1 fruit fly cellular context compared by ENCODE assay signal in the genomic region with DNA sequence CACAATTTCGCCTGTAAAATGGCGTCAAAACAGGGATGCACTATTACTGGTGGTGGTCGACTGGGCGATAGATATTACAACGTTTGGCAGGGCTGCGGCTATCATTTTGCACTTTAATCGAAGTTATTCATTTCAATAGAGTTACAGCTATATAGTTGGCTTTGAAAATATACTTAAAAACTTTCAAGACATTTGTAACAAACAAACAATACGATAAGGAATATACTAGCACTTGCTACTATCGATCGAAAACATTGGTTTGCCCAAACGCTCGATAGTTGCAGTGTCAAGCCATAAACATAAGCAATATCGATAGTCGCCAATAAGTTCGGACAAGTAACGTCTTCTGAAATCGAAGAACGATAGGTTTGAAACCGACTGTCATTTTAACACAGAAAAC.
TF ChIP-seq lines count a peak whose summit lies in the region.

A gene (minus strand): TSS at position 28 of the 400 bp plus-strand sequence.
A gene (plus strand): TSS at position 124 of the 400 bp plus-strand sequence.

TF ChIP-seq in whole organism, embryonic, 481 proteins besides CTCF, POLR2A, EP300 and RAD21 (continued from another document and continues in another):
- TF ChIP-seq CG12071 (GFP tag; optimal IDR thresholded peaks at IDR 0.05; lab: Kevin White, UChicago) (no peak), CG4820 (GFP tag; optimal IDR thresholded peaks at IDR 0.05; lab: Kevin White, UChicago) (peak; percentile 65), salm (tag; optimal IDR thresholded peaks at IDR 0.05; lab: Kevin White, UChicago) (peak; percentile 22), ash1 (GFP tag; optimal IDR thresholded peaks at IDR 0.05; lab: Kevin White, UChicago) (no peak), CG7839 (tag; optimal IDR thresholded peaks at IDR 0.05; lab: Kevin White, UChicago) (peak; percentile 80), CG10147 (GFP tag; optimal IDR thresholded peaks at IDR 0.05; lab: Kevin White, UChicago) (peak; percentile 79), Dek (tag; optimal IDR thresholded peaks at IDR 0.05; lab: Kevin White, UChicago) (peak; percentile 47), CG13624 (GFP tag; optimal IDR thresholded peaks at IDR 0.05; lab: Kevin White, UChicago) (peak; percentile 83), CG11398 (GFP tag; optimal IDR thresholded peaks at IDR 0.05; lab: Kevin White, UChicago) (peak; percentile 27), H15 (GFP tag; IDR thresholded peaks at IDR 0.05; lab: Robert Waterston, UW) (no peak), CG4404 (GFP tag; IDR thresholded peaks at IDR 0.05; lab: Robert Waterston, UW) (peak; percentile 67), CG9215 (GFP tag; IDR thresholded peaks at IDR 0.05; lab: Robert Waterston, UW) (peak; percentile 80), CG2889 (GFP tag; IDR thresholded peaks at IDR 0.05; lab: Robert Waterston, UW) (0 out of 3 replicates have a peak, but pooled peaks have one; percentile 46), CG15601 (tag; optimal IDR thresholded peaks at IDR 0.05; lab: Kevin White, UChicago) (peak; percentile 76), CG2202 (tag; optimal IDR thresholded peaks at IDR 0.05; lab: Kevin White, UChicago) (peak; percentile 46), YL-1 (GFP tag; optimal IDR thresholded peaks at IDR 0.05; lab: Kevin White, UChicago) (peak; percentile 82), HmgZ (tag; optimal IDR thresholded peaks at IDR 0.05; lab: Kevin White, UChicago) (peak; percentile 88), D19A (tag; optimal IDR thresholded peaks at IDR 0.05; lab: Kevin White, UChicago) (no peak), zfh2 (GFP tag; optimal IDR thresholded peaks at IDR 0.05; lab: Kevin White, UChicago) (peak; percentile 88), mld (GFP tag; IDR thresholded peaks at IDR 0.05; lab: Robert Waterston, UW; ENCODE audit: partially characterized antibody) (peak; percentile 88; the same call in 2 of the 3 replicates), Pdp1 (GFP tag; optimal IDR thresholded peaks at IDR 0.05; lab: Kevin White, UChicago) (peak in 1 of 2 experiments; percentile 82), Dbx (GFP tag; IDR thresholded peaks at IDR 0.05; lab: Robert Waterston, UW) (peak; percentile 83), Side (GFP tag; optimal IDR thresholded peaks at IDR 0.05; lab: Kevin White, UChicago) (peak; percentile 87), CG31224 (GFP tag; IDR thresholded peaks at IDR 0.05; lab: Robert Waterston, UW) (peak; percentile 27; the same call in 1 of the 2 replicates), CG1647 (GFP tag; optimal IDR thresholded peaks at IDR 0.05; lab: Kevin White, UChicago) (peak; percentile 67), Optix (GFP tag; IDR thresholded peaks at IDR 0.05; lab: Robert Waterston, UW) (peak; percentile 13; the same call in 1 of the 3 replicates), Taf1 (GFP tag; IDR thresholded peaks at IDR 0.05; lab: Robert Waterston, UW) (no peak), PHDP (tag; optimal IDR thresholded peaks at IDR 0.05; lab: Kevin White, UChicago) (peak; percentile 69), CG8290 (GFP tag; optimal IDR thresholded peaks at IDR 0.05; lab: Kevin White, UChicago) (peak; percentile 49), CG8290 (tag; optimal IDR thresholded peaks at IDR 0.05; lab: Kevin White, UChicago) (peak in 1 of 2 experiments; percentile 55), unpg (GFP tag; optimal IDR thresholded peaks at IDR 0.05; lab: Kevin White, UChicago) (peak; percentile 71), eve (GFP tag; optimal IDR thresholded peaks at IDR 0.05; lab: Kevin White, UChicago) (no peak), CG17829 (tag; optimal IDR thresholded peaks at IDR 0.05; lab: Kevin White, UChicago) (peak; percentile 79), CG9437 (GFP tag; optimal IDR thresholded peaks at IDR 0.05; lab: Kevin White, UChicago) (peak; percentile 77), Hr3 (GFP tag; optimal IDR thresholded peaks at IDR 0.05; lab: Kevin White, UChicago) (peak; percentile 70), her (GFP tag; optimal IDR thresholded peaks at IDR 0.05; lab: Kevin White, UChicago) (peak; percentile 66), CG14050 (GFP tag; IDR thresholded peaks at IDR 0.05; lab: Robert Waterston, UW) (peak; percentile 39; the same call in 1 of the 3 replicates), ind (GFP tag; optimal IDR thresholded peaks at IDR 0.05; lab: Kevin White, UChicago) (peak; percentile 79), chinmo (GFP tag; IDR thresholded peaks at IDR 0.05; lab: Robert Waterston, UW; ENCODE audit: partially characterized antibody) (peak; percentile 68; the same call in 1 of the 4 replicates), CG5953 (GFP tag; IDR thresholded peaks at IDR 0.05; lab: Robert Waterston, UW) (no peak), CG12391 (tag; optimal IDR thresholded peaks at IDR 0.05; lab: Kevin White, UChicago) (peak; percentile 86), mirr (GFP tag; optimal IDR thresholded peaks at IDR 0.05; lab: Kevin White, UChicago) (peak; percentile 38), CG10462 (GFP tag; optimal IDR thresholded peaks at IDR 0.05; lab: Kevin White, UChicago) (peak; percentile 16), CG4328 (GFP tag; optimal IDR thresholded peaks at IDR 0.05; lab: Kevin White, UChicago) (peak; percentile 66), Mad (GFP tag; optimal IDR thresholded peaks at IDR 0.05; lab: Kevin White, UChicago) (peak; percentile 51), Ptx1 (GFP tag; IDR thresholded peaks at IDR 0.05; lab: Robert Waterston, UW) (peak; percentile 76), Antp (GFP tag; optimal IDR thresholded peaks at IDR 0.05; lab: Kevin White, UChicago) (peak; percentile 73), ems (GFP tag; optimal IDR thresholded peaks at IDR 0.05; lab: Kevin White, UChicago) (peak; percentile 81), Aef1 (GFP tag; IDR thresholded peaks at IDR 0.05; lab: Robert Waterston, UW) (peak; percentile 66), CG12744 (GFP tag; optimal IDR thresholded peaks at IDR 0.05; lab: Kevin White, UChicago) (peak; percentile 68), aop (GFP tag; IDR thresholded peaks at IDR 0.05; lab: Robert Waterston, UW) (no peak), CG10267 (tag; optimal IDR thresholded peaks at IDR 0.05; lab: Kevin White, UChicago) (peak; percentile 78), CG17612 (GFP tag; IDR thresholded peaks at IDR 0.05; lab: Robert Waterston, UW) (no peak), CG7963 (GFP tag; IDR thresholded peaks at IDR 0.05; lab: Robert Waterston, UW; ENCODE audit: partially characterized antibody) (peak; percentile 81), tio (GFP tag; optimal IDR thresholded peaks at IDR 0.05; lab: Kevin White, UChicago) (no peak), CG4282 (GFP tag; optimal IDR thresholded peaks at IDR 0.05; lab: Kevin White, UChicago) (peak; percentile 0), kay (GFP tag; optimal IDR thresholded peaks at IDR 0.05; lab: Kevin White, UChicago) (peak; percentile 35), CG2199 (GFP tag; IDR thresholded peaks at IDR 0.05; lab: Robert Waterston, UW) (no peak), CG13894 (tag; optimal IDR thresholded peaks at IDR 0.05; lab: Kevin White, UChicago) (peak; percentile 63), amos (GFP tag; IDR thresholded peaks at IDR 0.05; lab: Robert Waterston, UW; ENCODE audit: partially characterized antibody) (peak; percentile 81), B-H1 (GFP tag; IDR thresholded peaks at IDR 0.05; lab: Robert Waterston, UW) (peak; percentile 31; the same call in 1 of the 3 replicates), Sin3A (optimal IDR thresholded peaks at IDR 0.05; lab: Kevin White, UChicago) (peak; percentile 99), mam (GFP tag; optimal IDR thresholded peaks at IDR 0.05; lab: Kevin White, UChicago) (peak; percentile 86), dmrt99B (tag; optimal IDR thresholded peaks at IDR 0.05; lab: Kevin White, UChicago) (peak; percentile 67), Abd-B (GFP tag; optimal IDR thresholded peaks at IDR 0.05; lab: Kevin White, UChicago) (peak; percentile 91), CG6175 (GFP tag; IDR thresholded peaks at IDR 0.05; lab: Robert Waterston, UW) (no peak), chm (GFP tag; IDR thresholded peaks at IDR 0.05; lab: Robert Waterston, UW) (no peak), klu (GFP tag; IDR thresholded peaks at IDR 0.05; lab: Robert Waterston, UW) (peak; percentile 54; the same call in 1 of the 2 replicates), fru (optimal IDR thresholded peaks at IDR 0.05; lab: Kevin White, UChicago) (no peak), CG9817 (tag; optimal IDR thresholded peaks at IDR 0.05; lab: Kevin White, UChicago) (peak; percentile 85), CG12236 (GFP tag; optimal IDR thresholded peaks at IDR 0.05; lab: Kevin White, UChicago) (no peak), yki (optimal IDR thresholded peaks at IDR 0.05; lab: Kevin White, UChicago) (no peak), bigmax (GFP tag; optimal IDR thresholded peaks at IDR 0.05; lab: Kevin White, UChicago) (no peak), NK7.1 (GFP tag; optimal IDR thresholded peaks at IDR 0.05; lab: Kevin White, UChicago) (peak; percentile 55), unc-4 (GFP tag; IDR thresholded peaks at IDR 0.05; lab: Robert Waterston, UW; ENCODE audit: partially characterized antibody) (peak; percentile 95), BtbVII (GFP tag; optimal IDR thresholded peaks at IDR 0.05; lab: Kevin White, UChicago) (peak; percentile 30), Sry-δ (GFP tag; optimal IDR thresholded peaks at IDR 0.05; lab: Kevin White, UChicago) (peak; percentile 98), NC2α (GFP tag; optimal IDR thresholded peaks at IDR 0.05; lab: Kevin White, UChicago) (no peak), seq (GFP tag; IDR thresholded peaks at IDR 0.05; lab: Robert Waterston, UW) (no peak), fd96Cb (tag; optimal IDR thresholded peaks at IDR 0.05; lab: Kevin White, UChicago) (peak; percentile 56), Elba2 (GFP tag; optimal IDR thresholded peaks at IDR 0.05; lab: Kevin White, UChicago) (peak; percentile 82), CG30403 (GFP tag; optimal IDR thresholded peaks at IDR 0.05; lab: Kevin White, UChicago) (peak; percentile 82), slbo (GFP tag; IDR thresholded peaks at IDR 0.05; lab: Robert Waterston, UW) (peak; percentile 80), CG17802 (tag; optimal IDR thresholded peaks at IDR 0.05; lab: Kevin White, UChicago) (peak; percentile 12), H2.0 (GFP tag; IDR thresholded peaks at IDR 0.05; lab: Robert Waterston, UW) (peak; percentile 30; the same call in 1 of the 2 replicates), CG10366 (GFP tag; IDR thresholded peaks at IDR 0.05; lab: Robert Waterston, UW) (peak; percentile 72), CG32767 (GFP tag; IDR thresholded peaks at IDR 0.05; lab: Robert Waterston, UW) (no peak), ac (GFP tag; optimal IDR thresholded peaks at IDR 0.05; lab: Kevin White, UChicago) (no peak), psq (GFP tag; optimal IDR thresholded peaks at IDR 0.05; lab: Kevin White, UChicago) (peak; percentile 30), CG9876 (GFP tag; optimal IDR thresholded peaks at IDR 0.05; lab: Kevin White, UChicago) (peak; percentile 74), CG3847 (GFP tag; IDR thresholded peaks at IDR 0.05; lab: Robert Waterston, UW) (peak; percentile 65), lov (optimal IDR thresholded peaks at IDR 0.05; lab: Kevin White, UChicago) (no peak), lov (GFP tag; IDR thresholded peaks at IDR 0.05; lab: Robert Waterston, UW) (no peak), CG34224 (GFP tag; IDR thresholded peaks at IDR 0.05; lab: Robert Waterston, UW; ENCODE audit: partially characterized antibody) (peak; percentile 89), lab (GFP tag; optimal IDR thresholded peaks at IDR 0.05; lab: Kevin White, UChicago) (no peak), CG7745 (tag; optimal IDR thresholded peaks at IDR 0.05; lab: Kevin White, UChicago) (no peak), CHES-1-like (GFP tag; optimal IDR thresholded peaks at IDR 0.05; lab: Kevin White, UChicago) (peak; percentile 90), dmrt11E (tag; optimal IDR thresholded peaks at IDR 0.05; lab: Kevin White, UChicago) (peak; percentile 69), Dad (GFP tag; optimal IDR thresholded peaks at IDR 0.05; lab: Kevin White, UChicago) (peak; percentile 72), twi (tag; optimal IDR thresholded peaks at IDR 0.05; lab: Kevin White, UChicago) (peak; percentile 74), CG14710 (tag; optimal IDR thresholded peaks at IDR 0.05; lab: Kevin White, UChicago) (peak; percentile 88), CG31388 (GFP tag; optimal IDR thresholded peaks at IDR 0.05; lab: Kevin White, UChicago) (no peak), CG12104 (GFP tag; optimal IDR thresholded peaks at IDR 0.05; lab: Kevin White, UChicago) (peak; percentile 5), CG6683 (GFP tag; optimal IDR thresholded peaks at IDR 0.05; lab: Kevin White, UChicago) (peak; percentile 20), Dp (GFP tag; optimal IDR thresholded peaks at IDR 0.05; lab: Kevin White, UChicago) (peak; percentile 39), CG10654 (GFP tag; optimal IDR thresholded peaks at IDR 0.05; lab: Kevin White, UChicago) (peak; percentile 62), CG15011 (GFP tag; optimal IDR thresholded peaks at IDR 0.05; lab: Kevin White, UChicago) (no peak), CG8388 (GFP tag; optimal IDR thresholded peaks at IDR 0.05; lab: Kevin White, UChicago) (peak; percentile 58), CG18476 (GFP tag; optimal IDR thresholded peaks at IDR 0.05; lab: Kevin White, UChicago) (peak; percentile 34), CG30020 (tag; optimal IDR thresholded peaks at IDR 0.05; lab: Kevin White, UChicago) (peak; percentile 83), abd-A (tag; optimal IDR thresholded peaks at IDR 0.05; lab: Kevin White, UChicago) (no peak), sug (tag; optimal IDR thresholded peaks at IDR 0.05; lab: Kevin White, UChicago) (peak; percentile 86), CG32772 (GFP tag; IDR thresholded peaks at IDR 0.05; lab: Robert Waterston, UW) (0 out of 2 replicates have a peak, but pooled peaks have one; percentile 16), gcm (GFP tag; optimal IDR thresholded peaks at IDR 0.05; lab: Kevin White, UChicago) (peak; percentile 27), danr (GFP tag; IDR thresholded peaks at IDR 0.05; lab: Robert Waterston, UW) (no peak), CG33557 (GFP tag; optimal IDR thresholded peaks at IDR 0.05; lab: Kevin White, UChicago) (peak; percentile 68), nerfin-2 (GFP tag; IDR thresholded peaks at IDR 0.05; lab: Robert Waterston, UW; ENCODE audit: partially characterized antibody) (peak; percentile 84), Xbp1 (GFP tag; optimal IDR thresholded peaks at IDR 0.05; lab: Kevin White, UChicago) (peak; percentile 75), CG34422 (GFP tag; IDR thresholded peaks at IDR 0.05; lab: Robert Waterston, UW) (peak; percentile 8; the same call in 1 of the 3 replicates), CG18619 (GFP tag; optimal IDR thresholded peaks at IDR 0.05; lab: Kevin White, UChicago) (peak; percentile 67), CG31365 (tag; optimal IDR thresholded peaks at IDR 0.05; lab: Kevin White, UChicago) (peak; percentile 13), h (optimal IDR thresholded peaks at IDR 0.05; lab: Kevin White, UChicago) (no peak), Gug (GFP tag; IDR thresholded peaks at IDR 0.05; lab: Robert Waterston, UW) (peak; percentile 59; the same call in 2 of the 4 replicates), p53 (GFP tag; optimal IDR thresholded peaks at IDR 0.05; lab: Kevin White, UChicago) (peak; percentile 37)
